Worm (Caenorhabditis elegans) whole organism, L4 larva: ENCODE data around the gene npp-5.
A peak's percentile ranks its signal among the peaks of the same experiment; 100 is the strongest.

Source experiments
- F10B5.3 ChIP-seq: sonication (generic microtip); optimal IDR thresholded peaks from 2 replicates; lab custom pipeline; 2016; ENCODE audit warnings: mild to moderate bottlenecking, missing genetic modification characterization, missing compliant biosample characterization
- R02D3.7 ChIP-seq: fragments of 150-350 bp; sonication (generic microtip); optimal IDR thresholded peaks from 3 replicates; lab custom pipeline; 2014; ENCODE audit warnings: missing biosample characterization, missing genetic modification characterization
- Y48G9A.11 ChIP-seq: fragments of 200-800 bp; sonication (Bioruptor generic); IDR thresholded peaks from 2 replicates; pipeline ENCODE4 v1.3.6; 2022; ENCODE audit warnings: missing genetic modification reagents, missing genetic modification characterization, missing compliant biosample characterization
- Y75B8A.6 ChIP-seq: fragments of 200-800 bp; sonication (Bioruptor generic); IDR thresholded peaks from 2 replicates; pipeline ENCODE4 v1.3.6; 2022; ENCODE audit warnings: missing genetic modification reagents, missing genetic modification characterization, missing compliant biosample characterization
- ZK337.2 ChIP-seq: fragments of 200-800 bp; sonication (Bioruptor generic); IDR thresholded peaks from 2 replicates; pipeline ENCODE4 v1.3.6; 2022; ENCODE audit warnings: missing genetic modification reagents, missing genetic modification characterization, missing compliant biosample characterization
- aha-1 ChIP-seq: fragments of 150-350 bp; peaks from one replicate; lab custom pipeline; 2014; ENCODE audit warnings: missing biosample characterization, missing genetic modification characterization
- arid-1 ChIP-seq: fragments of 200-800 bp; sonication (Bioruptor generic); conservative IDR thresholded peaks from 2 replicates; pipeline ENCODE4 v1.3.6; 2022; ENCODE audit warnings: missing genetic modification reagents, missing genetic modification characterization, missing compliant biosample characterization
- ceh-32 ChIP-seq: sonication (generic microtip); optimal IDR thresholded peaks from 2 replicates; lab custom pipeline; 2016; ENCODE audit warnings: mild to moderate bottlenecking, missing genetic modification characterization, missing compliant biosample characterization; ENCODE audit not compliant: poor library complexity
- daf-12 ChIP-seq: fragments of 150-350 bp; optimal IDR thresholded peaks from 2 replicates; lab custom pipeline; 2014; ENCODE audit warnings: missing biosample characterization, missing genetic modification reagents, missing genetic modification characterization
- dpl-1 ChIP-seq: fragments of 150-350 bp; optimal IDR thresholded peaks from 2 replicates; lab custom pipeline; 2014; ENCODE audit warnings: missing biosample characterization, missing genetic modification reagents, missing genetic modification characterization
- hlh-11 ChIP-seq: fragments of 200-800 bp; sonication (Bioruptor generic); optimal IDR thresholded peaks from 2 replicates; lab custom pipeline; 2018; ENCODE audit warnings: mild to moderate bottlenecking, missing genetic modification characterization, missing compliant biosample characterization
- hlh-30 ChIP-seq: sonication (generic microtip); optimal IDR thresholded peaks from 2 replicates; lab custom pipeline; 2017; ENCODE audit warnings: antibody characterized with exemption, mild to moderate bottlenecking, missing genetic modification characterization, missing compliant biosample characterization; ENCODE audit not compliant: insufficient read depth
- hmg-1.1 ChIP-seq: fragments of 200-800 bp; sonication (Bioruptor generic); IDR thresholded peaks from 2 replicates; pipeline ENCODE4 v1.3.6; 2022; ENCODE audit warnings: missing genetic modification reagents, missing genetic modification characterization, missing compliant biosample characterization
- lin-38 ChIP-seq: fragments of 200-800 bp; sonication (Bioruptor generic); IDR thresholded peaks from 2 replicates; pipeline ENCODE4 v1.3.6; 2022; ENCODE audit warnings: missing genetic modification reagents, missing genetic modification characterization, missing compliant biosample characterization
- lir-3 ChIP-seq: sonication (generic microtip); optimal IDR thresholded peaks from 2 replicates; lab custom pipeline; 2016; ENCODE audit warnings: mild to moderate bottlenecking, missing genetic modification characterization, missing compliant biosample characterization
- lsy-2 ChIP-seq, 2 experiments: fragments of 150-350 bp in 1 of 2; sonication (generic microtip) in 1 of 2; optimal IDR thresholded peaks; 2 replicates each; lab custom pipeline; 2014 to 2017; ENCODE audit warnings: missing biosample characterization in 2 of 2, missing genetic modification characterization in 2 of 2
- madf-5 ChIP-seq, 2 experiments: fragments of 200-800 bp; sonication (Bioruptor generic); IDR thresholded peaks; 2 replicates each; pipeline ENCODE4 v1.3.6; 2022; ENCODE audit warnings: missing compliant biosample characterization in 2 of 2, missing genetic modification characterization in 2 of 2
- mdt-29 ChIP-seq: fragments of 200-800 bp; sonication (Bioruptor generic); IDR thresholded peaks from 2 replicates; pipeline ENCODE4 v1.3.6; 2022; ENCODE audit warnings: missing genetic modification reagents, missing genetic modification characterization, missing compliant biosample characterization
- mes-2 ChIP-seq: sonication (generic microtip); optimal IDR thresholded peaks from 2 replicates; lab custom pipeline; 2016; ENCODE audit warnings: missing genotype, mild to moderate bottlenecking, missing genetic modification characterization, missing compliant biosample characterization; ENCODE audit not compliant: poor library complexity, severe bottlenecking
- mxl-3 ChIP-seq: fragments of 200-800 bp; sonication (Bioruptor generic); optimal IDR thresholded peaks from 2 replicates; lab custom pipeline; 2018; ENCODE audit warnings: mild to moderate bottlenecking, missing genetic modification characterization, missing compliant biosample characterization
- nhr-11 ChIP-seq: fragments of 150-350 bp; optimal IDR thresholded peaks from 2 replicates; lab custom pipeline; 2014; ENCODE audit warnings: missing biosample characterization, missing genetic modification characterization
- nhr-111 ChIP-seq: fragments of 200-800 bp; sonication (Bioruptor generic); optimal IDR thresholded peaks from 2 replicates; lab custom pipeline; 2018; ENCODE audit warnings: mild to moderate bottlenecking, missing genetic modification characterization, missing compliant biosample characterization
- nhr-237 ChIP-seq: sonication (generic microtip); optimal IDR thresholded peaks from 2 replicates; lab custom pipeline; 2017; ENCODE audit warnings: missing biosample characterization, missing genetic modification characterization
- nhr-41 ChIP-seq: fragments of 200-800 bp; sonication (Bioruptor generic); IDR thresholded peaks from 2 replicates; pipeline ENCODE4 v1.3.6; 2022; ENCODE audit warnings: missing genetic modification reagents, missing genetic modification characterization, missing compliant biosample characterization
- nhr-6 ChIP-seq: fragments of 150-350 bp; optimal IDR thresholded peaks from 2 replicates; lab custom pipeline; 2014; ENCODE audit warnings: missing biosample characterization, missing genetic modification characterization
- nhr-76 ChIP-seq: fragments of 150-350 bp; optimal IDR thresholded peaks from 2 replicates; lab custom pipeline; 2014; ENCODE audit warnings: missing biosample characterization, missing genetic modification characterization
- nhr-77 ChIP-seq: fragments of 150-350 bp; optimal IDR thresholded peaks from 2 replicates; lab custom pipeline; 2014; ENCODE audit warnings: missing biosample characterization, missing genetic modification characterization
- pha-4 ChIP-seq, 2 experiments: fragments of 150-350 bp in 1 of 2; fragments of 200-800 bp in 1 of 2; sonication (Bioruptor generic) in 1 of 2; IDR thresholded peaks in 1 of 2; optimal IDR thresholded peaks in 1 of 2; 2 replicates each; pipeline versions ENCODE4 v1.3.6 to Lab custom; 2014 to 2022; ENCODE audit warnings: missing genetic modification characterization in 2 of 2, missing genetic modification reagents in 2 of 2, missing biosample characterization in 1 of 2, missing compliant biosample characterization in 1 of 2
- php-3 ChIP-seq: fragments of 200-800 bp; sonication (Bioruptor generic); IDR thresholded peaks from 2 replicates; pipeline ENCODE4 v1.3.6; 2022; ENCODE audit warnings: missing genetic modification reagents, missing genetic modification characterization, missing compliant biosample characterization
- saeg-2 ChIP-seq: fragments of 200-800 bp; sonication (Bioruptor generic); IDR thresholded peaks from 2 replicates; pipeline ENCODE4 v1.3.6; 2022; ENCODE audit warnings: missing genetic modification reagents, missing genetic modification characterization, missing compliant biosample characterization
- snpc-1.2 ChIP-seq: fragments of 200-800 bp; sonication (Bioruptor generic); IDR thresholded peaks from 2 replicates; pipeline ENCODE4 v1.3.6; 2022; ENCODE audit warnings: missing genetic modification reagents, missing genetic modification characterization, missing compliant biosample characterization
- spr-3 ChIP-seq: fragments of 200-800 bp; sonication (Bioruptor generic); optimal IDR thresholded peaks from 2 replicates; lab custom pipeline; 2018; ENCODE audit warnings: mild to moderate bottlenecking, missing genetic modification characterization, missing compliant biosample characterization
- unc-39 ChIP-seq: sonication (generic microtip); optimal IDR thresholded peaks from 2 replicates; lab custom pipeline; 2017; ENCODE audit warnings: missing biosample characterization, missing genetic modification characterization
- unc-62 ChIP-seq, 3 experiments: fragments of 150-350 bp in 1 of 3; sonication (generic microtip); optimal IDR thresholded peaks in 2 of 3; peaks in 1 of 3; 1 replicate in 1 of 3; 2 replicates in 2 of 3; lab custom pipeline; 2014 to 2017; ENCODE audit warnings: missing biosample characterization in 3 of 3, missing genetic modification characterization in 3 of 3, missing genetic modification reagents in 3 of 3, missing genotype in 1 of 3
- vab-7 ChIP-seq: fragments of 200-800 bp; sonication (Bioruptor generic); IDR thresholded peaks from 2 replicates; pipeline ENCODE4 v1.3.6; 2022; ENCODE audit warnings: missing genetic modification reagents, missing genetic modification characterization, missing compliant biosample characterization

The npp-5 gene

ce11 chrII:11617715-11618114 is 18.1 kb upstream of the npp-5 start (continued):
- TF ChIP-seq pha-4 (GFP tag; IDR thresholded peaks at IDR 0.05; lab: Robert Waterston, UW), result no peak
- TF ChIP-seq pha-4 (tag; optimal IDR thresholded peaks at IDR 0.05; lab: Kevin White, UChicago), result no peak
- TF ChIP-seq lir-3 (tag; lab: Kevin White, UChicago), result no peak
- TF ChIP-seq snpc-1.2 (GFP tag; lab: Robert Waterston, UW), result no peak
- no peak for TF ChIP-seq Y75B8A.6 (GFP tag; lab: Robert Waterston, UW)
- TF ChIP-seq ZK337.2 (GFP tag; lab: Robert Waterston, UW), result no peak
- TF ChIP-seq nhr-76 (tag; lab: Kevin White, UChicago), result no peak
- peak; percentile 42 for TF ChIP-seq nhr-77 (tag; lab: Kevin White, UChicago)
- no peak for TF ChIP-seq nhr-6
- TF ChIP-seq arid-1, result no peak
- no peak for TF ChIP-seq R02D3.7 (tag; lab: Kevin White, UChicago)
- TF ChIP-seq hlh-11, result peak; percentile 60
- no peak for TF ChIP-seq unc-39 (tag; lab: Kevin White, UChicago)
- TF ChIP-seq dpl-1, result no peak
- no peak for TF ChIP-seq daf-12
- no peak for TF ChIP-seq php-3
- no peak for TF ChIP-seq nhr-41 (GFP tag; lab: Robert Waterston, UW)
- no peak for TF ChIP-seq madf-5 (GFP tag; IDR thresholded peaks at IDR 0.05; lab: Robert Waterston, UW)
- no peak for TF ChIP-seq Y48G9A.11 (GFP tag; lab: Robert Waterston, UW)
- TF ChIP-seq spr-3 (GFP tag; lab: Kevin White, UChicago), result no peak
- TF ChIP-seq unc-62 (GFP tag; optimal IDR thresholded peaks at IDR 0.05 in 1 of 2; lab: Kevin White, UChicago), result peak in 1 of 2 experiments; percentile 13
- no peak for TF ChIP-seq unc-62 (tag; optimal IDR thresholded peaks at IDR 0.05; lab: Kevin White, UChicago)
- TF ChIP-seq vab-7 (GFP tag; lab: Robert Waterston, UW), result no peak
- no peak for TF ChIP-seq ceh-32
- TF ChIP-seq lsy-2 (tag; optimal IDR thresholded peaks at IDR 0.05; lab: Kevin White, UChicago), result peak in 1 of 2 experiments; percentile 40
- TF ChIP-seq lin-38 (GFP tag; lab: Robert Waterston, UW), result peak; percentile 29; the same call in 1 of the 2 replicates
- TF ChIP-seq mxl-3 (GFP tag; lab: Kevin White, UChicago), result peak; percentile 21

DNA sequence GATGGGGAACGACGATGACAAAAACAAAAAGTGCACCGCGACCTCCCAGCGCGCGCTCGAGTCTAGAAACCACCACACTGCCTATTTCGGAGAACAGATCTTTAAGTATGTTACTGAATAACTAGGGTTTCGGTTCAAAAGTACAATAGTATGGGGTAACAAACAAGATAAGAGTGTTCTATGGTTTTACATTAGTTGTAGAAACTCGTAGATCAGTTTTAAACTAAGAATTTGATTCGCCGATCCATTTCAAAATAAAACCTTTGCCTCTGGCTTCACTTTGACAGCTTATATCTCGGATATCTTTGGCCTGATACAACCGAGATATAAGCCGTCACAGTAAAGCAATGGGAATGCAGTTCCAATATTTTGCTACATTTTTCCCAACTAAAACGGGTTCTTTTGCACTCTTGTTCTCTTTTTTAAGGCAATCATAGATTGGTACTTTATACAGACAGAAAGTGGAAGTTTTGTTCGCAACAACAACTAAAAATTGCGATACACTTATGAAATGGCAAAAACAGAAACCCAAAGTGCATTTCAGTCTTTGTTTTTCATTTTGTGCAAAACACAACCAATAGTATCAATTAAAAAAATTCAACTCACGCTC is 16.8 kb upstream of the npp-5 start:
- TF ChIP-seq unc-62 (GFP tag; optimal IDR thresholded peaks at IDR 0.05 in 1 of 2; lab: Kevin White, UChicago), result peak in 1 of 2 experiments; percentile 97
- TF ChIP-seq unc-62 (tag; optimal IDR thresholded peaks at IDR 0.05; lab: Kevin White, UChicago), result no peak
- no peak for TF ChIP-seq php-3
- no peak for TF ChIP-seq Y75B8A.6 (GFP tag; lab: Robert Waterston, UW)
- TF ChIP-seq nhr-111, result no peak
- TF ChIP-seq nhr-11, result no peak
- TF ChIP-seq ceh-32, result no peak
- no peak for TF ChIP-seq lin-38 (GFP tag; lab: Robert Waterston, UW)
- TF ChIP-seq hmg-1.1 (GFP tag; lab: Robert Waterston, UW), result no peak
- TF ChIP-seq hlh-30 (tag; lab: Kevin White, UChicago), result no peak
- TF ChIP-seq saeg-2 (GFP tag; lab: Robert Waterston, UW), result no peak
- TF ChIP-seq F10B5.3 (tag; lab: Kevin White, UChicago), result no peak
- TF ChIP-seq nhr-237 (tag; lab: Kevin White, UChicago), result no peak
- no peak for TF ChIP-seq mes-2
- peak; percentile 25 for TF ChIP-seq aha-1
- TF ChIP-seq hlh-11, result no peak
- TF ChIP-seq snpc-1.2 (GFP tag; lab: Robert Waterston, UW), result 0 out of 2 replicates have a peak, but pooled peaks have one; percentile 32
- no peak for TF ChIP-seq mdt-29 (GFP tag; lab: Robert Waterston, UW)
